Fruit fly (Drosophila melanogaster) whole organism, embryonic: ENCODE results near the gene Prosbeta2.

Experiments
- Antp ChIP-seq: fragments of 200-800 bp; sonication (Bioruptor generic); optimal IDR thresholded peaks from 3 replicates; lab custom pipeline; 2016; ENCODE audit warnings: missing biosample characterization, missing genetic modification characterization
- Atf6 ChIP-seq: fragments of 200-800 bp; sonication (Bioruptor generic); IDR thresholded peaks from 2 replicates; pipeline ENCODE4 v1.3.6; 2022; ENCODE audit warnings: missing biosample characterization, missing genetic modification characterization
- Bgb ChIP-seq: fragments of 200-800 bp; sonication (Bioruptor generic); IDR thresholded peaks from 2 replicates; pipeline ENCODE4 v1.3.6; 2022; ENCODE audit warnings: missing biosample characterization, missing genetic modification characterization; ENCODE audit not compliant: partially characterized antibody
- CG10147 ChIP-seq: fragments of 200-800 bp; sonication (Bioruptor generic); optimal IDR thresholded peaks from 2 replicates; lab custom pipeline; 2019; ENCODE audit warnings: missing biosample characterization, mild to moderate bottlenecking, missing genetic modification characterization, moderate library complexity
- CG10366 ChIP-seq: fragments of 200-800 bp; sonication (Bioruptor generic); IDR thresholded peaks from 2 replicates; pipeline ENCODE4 v1.3.6; 2022; ENCODE audit warnings: missing biosample characterization, missing genetic modification characterization
- CG13296 ChIP-seq: fragments of 200-800 bp; sonication (Bioruptor generic); optimal IDR thresholded peaks from 3 replicates; lab custom pipeline; 2018; ENCODE audit warnings: missing biosample characterization, mild to moderate bottlenecking, missing genetic modification characterization
- CG13424 ChIP-seq: fragments of 200-800 bp; sonication (Bioruptor generic); optimal IDR thresholded peaks from 2 replicates; lab custom pipeline; 2019; ENCODE audit warnings: missing biosample characterization, mild to moderate bottlenecking, missing genetic modification characterization, moderate library complexity
- CG14441 ChIP-seq: fragments of 200-800 bp; sonication (Bioruptor generic); IDR thresholded peaks from 2 replicates; pipeline ENCODE4 v1.3.6; 2022; ENCODE audit warnings: missing biosample characterization, missing genetic modification characterization
- CG14667 ChIP-seq: fragments of 200-800 bp; sonication (Bioruptor generic); IDR thresholded peaks from 2 replicates; pipeline ENCODE4 v1.3.6; 2022; ENCODE audit warnings: missing biosample characterization, missing genetic modification characterization
- CG1647 ChIP-seq: fragments of 200-800 bp; sonication (Bioruptor generic); optimal IDR thresholded peaks from 3 replicates; lab custom pipeline; 2016; ENCODE audit warnings: missing biosample characterization, missing genetic modification characterization
- CG2678 ChIP-seq: fragments of 200-800 bp; sonication (Bioruptor generic); optimal IDR thresholded peaks from 3 replicates; lab custom pipeline; 2019; ENCODE audit warnings: missing biosample characterization, mild to moderate bottlenecking, missing genetic modification characterization, moderate library complexity
- CG2712 ChIP-seq: fragments of 200-800 bp; optimal IDR thresholded peaks from 3 replicates; lab custom pipeline; 2019; ENCODE audit warnings: missing biosample characterization, mild to moderate bottlenecking, missing genetic modification characterization, moderate library complexity
- CG31441 ChIP-seq: fragments of 200-800 bp; sonication (Bioruptor generic); IDR thresholded peaks from 2 replicates; pipeline ENCODE4 v1.3.6; 2022; ENCODE audit warnings: missing biosample characterization, missing genetic modification characterization
- CG32532 ChIP-seq: fragments of 200-800 bp; sonication (Bioruptor generic); IDR thresholded peaks from 2 replicates; pipeline ENCODE4 v1.3.6; 2022; ENCODE audit warnings: missing biosample characterization, missing genetic modification characterization
- CG3281 ChIP-seq: fragments of 200-800 bp; sonication (Bioruptor generic); optimal IDR thresholded peaks from 3 replicates; lab custom pipeline; 2017; ENCODE audit warnings: missing biosample characterization, mild to moderate bottlenecking, missing genetic modification characterization
- CG4424 ChIP-seq: fragments of 200-800 bp; sonication (Bioruptor generic); optimal IDR thresholded peaks from 3 replicates; lab custom pipeline; 2016; ENCODE audit warnings: missing biosample characterization, missing genetic modification characterization
- CG4854 ChIP-seq: fragments of 200-800 bp; sonication (Bioruptor generic); optimal IDR thresholded peaks from 2 replicates; lab custom pipeline; 2016; ENCODE audit warnings: missing biosample characterization, missing genetic modification characterization, inconsistent platforms
- CG6791 ChIP-seq: fragments of 200-800 bp; sonication (Bioruptor generic); IDR thresholded peaks from 3 replicates; pipeline ENCODE4 v1.3.6; 2022; ENCODE audit warnings: missing biosample characterization, missing genetic modification characterization; ENCODE audit not compliant: partially characterized antibody
- Dbx ChIP-seq: fragments of 200-800 bp; sonication (Bioruptor generic); IDR thresholded peaks from 3 replicates; pipeline ENCODE4 v1.3.6; 2022; ENCODE audit warnings: missing biosample characterization, missing genetic modification characterization
- Dip3 ChIP-seq: fragments of 200-800 bp; sonication (Bioruptor generic); optimal IDR thresholded peaks from 3 replicates; lab custom pipeline; 2016; ENCODE audit warnings: missing biosample characterization, missing genetic modification characterization
- Elba2 ChIP-seq: fragments of 200-800 bp; sonication (Bioruptor generic); optimal IDR thresholded peaks from 3 replicates; lab custom pipeline; 2016; ENCODE audit warnings: missing biosample characterization, missing genetic modification characterization
- Fer1 ChIP-seq: fragments of 200-800 bp; sonication (Bioruptor generic); optimal IDR thresholded peaks from 2 replicates; lab custom pipeline; 2017; ENCODE audit warnings: missing biosample characterization, mild to moderate bottlenecking, missing genetic modification characterization
- Hsf ChIP-seq: fragments of 200-800 bp; sonication (Bioruptor generic); optimal IDR thresholded peaks from 3 replicates; lab custom pipeline; 2016; ENCODE audit warnings: missing biosample characterization, missing genetic modification characterization
- Lhr ChIP-seq: fragments of 200-800 bp; sonication (Bioruptor generic); optimal IDR thresholded peaks from 3 replicates; lab custom pipeline; 2017; ENCODE audit warnings: mild to moderate bottlenecking, missing biosample characterization, missing genetic modification reagents, missing genetic modification characterization
- Max ChIP-seq: fragments of 200-800 bp; sonication (Bioruptor generic); optimal IDR thresholded peaks from 2 replicates; lab custom pipeline; 2016; ENCODE audit warnings: missing biosample characterization, mild to moderate bottlenecking, missing genetic modification characterization
- Rx ChIP-seq: fragments of 200-800 bp; sonication (Bioruptor generic); IDR thresholded peaks from 2 replicates; pipeline ENCODE4 v1.3.6; 2022; ENCODE audit warnings: missing biosample characterization, missing genetic modification characterization
- Sin3A ChIP-seq: fragments of >200 bp; optimal IDR thresholded peaks from 2 replicates; lab custom pipeline; 2018
- Sry-δ ChIP-seq: fragments of 200-800 bp; sonication (Bioruptor generic); optimal IDR thresholded peaks from 2 replicates; lab custom pipeline; 2016; ENCODE audit warnings: missing biosample characterization, missing genetic modification characterization
- YL-1 ChIP-seq: fragments of 200-800 bp; sonication (Bioruptor generic); optimal IDR thresholded peaks from 3 replicates; lab custom pipeline; 2017; ENCODE audit warnings: missing biosample characterization, mild to moderate bottlenecking, missing genetic modification characterization
- ash1 ChIP-seq: fragments of 200-800 bp; sonication (Bioruptor generic); optimal IDR thresholded peaks from 2 replicates; lab custom pipeline; 2018; ENCODE audit warnings: missing biosample characterization, mild to moderate bottlenecking, missing genetic modification characterization
- bab2 ChIP-seq: fragments of 200-800 bp; sonication (Bioruptor generic); optimal IDR thresholded peaks from 2 replicates; lab custom pipeline; 2016; ENCODE audit warnings: missing biosample characterization, missing genetic modification characterization
- br ChIP-seq: fragments of >200 bp; optimal IDR thresholded peaks from 2 replicates; lab custom pipeline; 2017
- chm ChIP-seq: fragments of 200-800 bp; sonication (Bioruptor generic); IDR thresholded peaks from 2 replicates; pipeline ENCODE4 v1.3.6; 2022; ENCODE audit warnings: missing biosample characterization, missing genetic modification characterization
- cwo ChIP-seq: fragments of 200-800 bp; sonication (Bioruptor generic); optimal IDR thresholded peaks from 3 replicates; lab custom pipeline; 2017; ENCODE audit warnings: missing biosample characterization, missing genetic modification characterization, mild to moderate bottlenecking, moderate library complexity, missing genetic modification reagents
- dmrt99B ChIP-seq: fragments of 200-800 bp; sonication (Bioruptor generic); optimal IDR thresholded peaks from 2 replicates; lab custom pipeline; 2018; ENCODE audit warnings: missing biosample characterization, mild to moderate bottlenecking, missing genetic modification characterization, moderate library complexity
- fu2 ChIP-seq: fragments of 200-800 bp; sonication (Bioruptor generic); optimal IDR thresholded peaks from 2 replicates; lab custom pipeline; 2016; ENCODE audit warnings: missing biosample characterization, missing genetic modification characterization
- gce ChIP-seq: fragments of 200-800 bp; sonication (Bioruptor generic); IDR thresholded peaks from 3 replicates; pipeline ENCODE4 v1.3.6; 2022; ENCODE audit warnings: missing biosample characterization, missing genetic modification characterization
- her ChIP-seq: fragments of 200-800 bp; sonication (Bioruptor generic); optimal IDR thresholded peaks from 2 replicates; lab custom pipeline; 2016; ENCODE audit warnings: missing biosample characterization, missing genetic modification characterization
- ind ChIP-seq: fragments of 200-800 bp; sonication (Bioruptor generic); optimal IDR thresholded peaks from 3 replicates; lab custom pipeline; 2016; ENCODE audit warnings: missing biosample characterization, missing genetic modification characterization
- inv ChIP-seq: fragments of 200-800 bp; sonication (Bioruptor generic); IDR thresholded peaks from 2 replicates; pipeline ENCODE4 v1.3.6; 2022; ENCODE audit warnings: missing biosample characterization, missing genetic modification characterization; ENCODE audit not compliant: partially characterized antibody
- luna ChIP-seq: fragments of 200-800 bp; sonication (Bioruptor generic); optimal IDR thresholded peaks from 2 replicates; lab custom pipeline; 2016; ENCODE audit warnings: missing biosample characterization, missing genetic modification characterization
- maf-S ChIP-seq: fragments of 200-800 bp; sonication (Bioruptor generic); optimal IDR thresholded peaks from 2 replicates; lab custom pipeline; 2016; ENCODE audit warnings: missing biosample characterization, missing genetic modification characterization
- mirr ChIP-seq: fragments of 200-800 bp; sonication (Bioruptor generic); optimal IDR thresholded peaks from 3 replicates; lab custom pipeline; 2018; ENCODE audit warnings: missing biosample characterization, mild to moderate bottlenecking, missing genetic modification characterization
- mld ChIP-seq: fragments of 200-800 bp; sonication (Bioruptor generic); IDR thresholded peaks from 3 replicates; pipeline ENCODE4 v1.3.6; 2022; ENCODE audit warnings: missing biosample characterization, missing genetic modification characterization; ENCODE audit not compliant: partially characterized antibody
- oc ChIP-seq: fragments of 200-800 bp; sonication (Bioruptor generic); optimal IDR thresholded peaks from 2 replicates; lab custom pipeline; 2018; ENCODE audit warnings: missing biosample characterization, mild to moderate bottlenecking, missing genetic modification characterization, moderate library complexity
- p53 ChIP-seq: fragments of 200-800 bp; sonication (Bioruptor generic); optimal IDR thresholded peaks from 2 replicates; lab custom pipeline; 2016; ENCODE audit warnings: missing biosample characterization, missing genetic modification characterization
- phol ChIP-seq: fragments of 200-800 bp; sonication (Bioruptor generic); optimal IDR thresholded peaks from 3 replicates; lab custom pipeline; 2018; ENCODE audit warnings: missing biosample characterization, mild to moderate bottlenecking, missing genetic modification characterization, moderate library complexity
- ranshi ChIP-seq: fragments of 200-800 bp; sonication (Bioruptor generic); IDR thresholded peaks from 2 replicates; pipeline ENCODE4 v1.3.6; 2022; ENCODE audit warnings: missing biosample characterization, missing genetic modification characterization
- sisA ChIP-seq: fragments of 200-800 bp; sonication (Bioruptor generic); IDR thresholded peaks from 2 replicates; pipeline ENCODE4 v1.3.6; 2022; ENCODE audit warnings: missing biosample characterization, missing genetic modification characterization
- slbo ChIP-seq: fragments of 200-800 bp; sonication (Bioruptor generic); IDR thresholded peaks from 2 replicates; pipeline ENCODE4 v1.3.6; 2022; ENCODE audit warnings: missing biosample characterization, missing genetic modification characterization
- vvl ChIP-seq: fragments of 200-800 bp; sonication (Bioruptor generic); IDR thresholded peaks from 2 replicates; pipeline ENCODE4 v1.3.6; 2022; ENCODE audit warnings: missing biosample characterization, missing genetic modification characterization
- zf30C ChIP-seq: fragments of 200-800 bp; sonication (Bioruptor generic); optimal IDR thresholded peaks from 3 replicates; lab custom pipeline; 2018; ENCODE audit warnings: missing biosample characterization, mild to moderate bottlenecking, missing genetic modification characterization

Gene Prosbeta2

DNA sequence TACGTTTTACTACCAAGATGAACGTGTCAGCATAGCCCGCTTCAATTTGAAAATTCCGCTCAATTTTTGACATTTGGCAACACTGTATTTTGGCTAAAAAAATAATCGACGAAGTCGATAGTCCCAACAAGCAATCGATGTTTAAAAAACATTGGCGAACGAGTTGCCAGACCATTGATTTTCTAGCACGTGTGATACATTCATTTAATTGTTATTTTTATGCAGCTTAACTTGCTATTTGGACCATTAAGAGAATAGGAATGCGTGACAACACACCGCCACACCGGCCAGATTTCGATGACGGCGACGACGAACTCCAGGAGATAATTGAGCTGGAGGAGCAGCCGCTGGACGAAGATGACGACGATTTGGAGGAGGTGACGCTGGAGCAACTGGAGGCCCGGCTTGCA is 17.1 kb upstream of the Prosbeta2 start, which contains the start of gene CG5114 (continued):
- TF ChIP-seq Bgb (peak; percentile 94), her (GFP tag; lab: Kevin White, UChicago) (peak; percentile 60), Lhr (peak; percentile 38), cwo (GFP tag; lab: Kevin White, UChicago) (peak; percentile 96), br (lab: Kevin White, UChicago) (no peak), ind (GFP tag; lab: Kevin White, UChicago) (peak; percentile 36), Elba2 (GFP tag; lab: Kevin White, UChicago) (peak; percentile 16), CG13424 (tag; lab: Kevin White, UChicago) (peak; percentile 20), CG10366 (GFP tag; lab: Robert Waterston, UW) (no peak), p53 (peak; percentile 56), CG10147 (peak; percentile 22), gce (GFP tag; lab: Robert Waterston, UW) (no peak), Dbx (peak; percentile 47; the same call in 2 of the 3 replicates), Rx (GFP tag; lab: Robert Waterston, UW) (no peak), ash1 (GFP tag; lab: Kevin White, UChicago) (no peak), inv (peak; percentile 84), mld (GFP tag; lab: Robert Waterston, UW) (peak; percentile 58; the same call in 1 of the 3 replicates), Hsf (GFP tag; lab: Kevin White, UChicago) (peak; percentile 42), slbo (peak; percentile 50; the same call in 1 of the 2 replicates), maf-S (GFP tag; lab: Kevin White, UChicago) (peak; percentile 25), Antp (GFP tag; lab: Kevin White, UChicago) (peak; percentile 26), bab2 (GFP tag; lab: Kevin White, UChicago) (peak; percentile 15), CG4424 (GFP tag; lab: Kevin White, UChicago) (peak; percentile 33), oc (tag; lab: Kevin White, UChicago) (no peak), phol (tag; lab: Kevin White, UChicago) (peak; percentile 68), CG31441 (no peak), CG6791 (GFP tag; lab: Robert Waterston, UW) (peak; percentile 91), chm (no peak), CG4854 (GFP tag; lab: Kevin White, UChicago) (peak; percentile 24), zf30C (GFP tag; lab: Kevin White, UChicago) (peak; percentile 24), CG1647 (GFP tag; lab: Kevin White, UChicago) (peak; percentile 22), ranshi (GFP tag; lab: Robert Waterston, UW) (no peak), Sin3A (lab: Kevin White, UChicago) (peak; percentile 72), luna (GFP tag; lab: Kevin White, UChicago) (peak; percentile 1), mirr (GFP tag; lab: Kevin White, UChicago) (peak; percentile 29), Sry-δ (GFP tag; lab: Kevin White, UChicago) (peak; percentile 88), YL-1 (peak; percentile 83), fu2 (peak; percentile 24), CG32532 (peak; percentile 6), CG13296 (GFP tag; lab: Kevin White, UChicago) (peak; percentile 32), CG2678 (tag; lab: Kevin White, UChicago) (peak; percentile 11), Fer1 (GFP tag; lab: Kevin White, UChicago) (peak; percentile 62), sisA (GFP tag; lab: Robert Waterston, UW) (no peak), dmrt99B (no peak), CG14441 (GFP tag; lab: Robert Waterston, UW) (peak; percentile 38; the same call in 1 of the 2 replicates), CG3281 (peak; percentile 36), Dip3 (GFP tag; lab: Kevin White, UChicago) (no peak), CG14667 (no peak), vvl (GFP tag; lab: Robert Waterston, UW) (peak; percentile 64), Max (GFP tag; lab: Kevin White, UChicago) (peak; percentile 96), Atf6 (GFP tag; lab: Robert Waterston, UW) (0 out of 2 replicates have a peak, but pooled peaks have one; percentile 26), CG2712 (tag; lab: Kevin White, UChicago) (peak; percentile 54)
